Fruit fly (Drosophila melanogaster): Measurements from ENCODE around the gene VhaPPA1-1.

VhaPPA1-1 gene

dm6 chr3R:14893791-14894782 is 9.8 kb downstream of the VhaPPA1-1 start, which contains the start of gene Dph2 (continued):
- TF ChIP-seq slou (GFP tag; optimal IDR thresholded peaks at IDR 0.05) (no peak), yki (optimal IDR thresholded peaks at IDR 0.05) (no peak), kni (GFP tag; optimal IDR thresholded peaks at IDR 0.05) (peak; percentile 67), prd (optimal IDR thresholded peaks at IDR 0.05) (no peak), prd (GFP tag; IDR thresholded peaks at IDR 0.05) (peak; percentile 88), Bgb (GFP tag; IDR thresholded peaks at IDR 0.05; ENCODE audit: partially characterized antibody) (no peak), CG8944 (GFP tag; optimal IDR thresholded peaks at IDR 0.05) (peak; percentile 8), Adf1 (GFP tag; IDR thresholded peaks at IDR 0.05) (no peak), tx (GFP tag; optimal IDR thresholded peaks at IDR 0.05) (no peak), al (GFP tag; IDR thresholded peaks at IDR 0.05) (peak; percentile 74), Hsf (GFP tag; optimal IDR thresholded peaks at IDR 0.05) (peak; percentile 45), sr (GFP tag; IDR thresholded peaks at IDR 0.05) (no peak), CG2199 (GFP tag; IDR thresholded peaks at IDR 0.05) (no peak), her (GFP tag; optimal IDR thresholded peaks at IDR 0.05) (no peak), dmrt99B (tag; optimal IDR thresholded peaks at IDR 0.05) (peak; percentile 81), z (GFP tag; IDR thresholded peaks at IDR 0.05) (no peak), crol (GFP tag; IDR thresholded peaks at IDR 0.05) (no peak), CG2120 (GFP tag; optimal IDR thresholded peaks at IDR 0.05) (peak; percentile 51), ash1 (GFP tag; optimal IDR thresholded peaks at IDR 0.05) (no peak), kay (GFP tag; optimal IDR thresholded peaks at IDR 0.05) (no peak), wor (GFP tag; IDR thresholded peaks at IDR 0.05) (0 out of 2 replicates have a peak, but pooled peaks have one; percentile 16), CG3407 (GFP tag; optimal IDR thresholded peaks at IDR 0.05) (no peak), CG12744 (GFP tag; optimal IDR thresholded peaks at IDR 0.05) (no peak), ap (GFP tag; IDR thresholded peaks at IDR 0.05) (peak; percentile 84), mld (GFP tag; IDR thresholded peaks at IDR 0.05; ENCODE audit: partially characterized antibody) (no peak), wek (GFP tag; optimal IDR thresholded peaks at IDR 0.05) (no peak), zen2 (GFP tag; IDR thresholded peaks at IDR 0.05; ENCODE audit: partially characterized antibody) (no peak), CG18476 (GFP tag; optimal IDR thresholded peaks at IDR 0.05) (no peak), Blimp-1 (GFP tag; optimal IDR thresholded peaks at IDR 0.05) (peak; percentile 78), ato (GFP tag; IDR thresholded peaks at IDR 0.05; ENCODE audit: partially characterized antibody) (no peak), D19A (tag; optimal IDR thresholded peaks at IDR 0.05) (peak; percentile 99), cwo (GFP tag; optimal IDR thresholded peaks at IDR 0.05) (peak; percentile 59), run (tag; optimal IDR thresholded peaks at IDR 0.05) (peak; percentile 55), bigmax (GFP tag; optimal IDR thresholded peaks at IDR 0.05) (no peak), CG9215 (GFP tag; IDR thresholded peaks at IDR 0.05) (peak; percentile 63), CG13123 (GFP tag; optimal IDR thresholded peaks at IDR 0.05) (no peak), Fer2 (tag; optimal IDR thresholded peaks at IDR 0.05) (peak; percentile 66), fd96Cb (tag; optimal IDR thresholded peaks at IDR 0.05) (peak; percentile 71), CG7556 (GFP tag; optimal IDR thresholded peaks at IDR 0.05) (peak; percentile 40), insv (GFP tag; optimal IDR thresholded peaks at IDR 0.05) (peak in 1 of 2 experiments; percentile 15), jigr1 (GFP tag; IDR thresholded peaks at IDR 0.05) (0 out of 3 replicates have a peak, but pooled peaks have one; percentile 35), C15 (GFP tag; IDR thresholded peaks at IDR 0.05) (peak; percentile 79; the same call in 2 of the 3 replicates), CG17361 (GFP tag; IDR thresholded peaks at IDR 0.05) (peak; percentile 93), D (optimal IDR thresholded peaks at IDR 0.05) (no peak), D (GFP tag; optimal IDR thresholded peaks at IDR 0.05) (peak; percentile 21), CG8478 (optimal IDR thresholded peaks at IDR 0.05) (no peak), Spps (tag; optimal IDR thresholded peaks at IDR 0.05) (peak; percentile 63), CG13296 (GFP tag; optimal IDR thresholded peaks at IDR 0.05) (peak; percentile 72), gcm2 (GFP tag; optimal IDR thresholded peaks at IDR 0.05) (no peak), NfI (GFP tag; optimal IDR thresholded peaks at IDR 0.05) (peak; percentile 50)

Data from whole organism, embryonic.